Fruit fly (Drosophila melanogaster): ENCODE measurements around the gene Cyt-c-p.

Cyt-c-p gene

dm6 chr2L:16709693-16710092 is 10.0 kb upstream of the Cyt-c-p start:
- TF ChIP-seq CG33017 (tag; optimal IDR thresholded peaks at IDR 0.05) (peak; percentile 67), CG7045 (GFP tag; optimal IDR thresholded peaks at IDR 0.05) (peak; percentile 53), cnc (optimal IDR thresholded peaks at IDR 0.05) (no peak), CG14711 (tag; optimal IDR thresholded peaks at IDR 0.05) (no peak), CG5204 (GFP tag; optimal IDR thresholded peaks at IDR 0.05) (peak; percentile 62), tj (GFP tag; optimal IDR thresholded peaks at IDR 0.05) (peak; percentile 29), CG11617 (GFP tag; optimal IDR thresholded peaks at IDR 0.05) (peak; percentile 38), CG1620 (GFP tag; optimal IDR thresholded peaks at IDR 0.05) (no peak), CG7101 (tag; optimal IDR thresholded peaks at IDR 0.05) (peak; percentile 23)

DNA sequence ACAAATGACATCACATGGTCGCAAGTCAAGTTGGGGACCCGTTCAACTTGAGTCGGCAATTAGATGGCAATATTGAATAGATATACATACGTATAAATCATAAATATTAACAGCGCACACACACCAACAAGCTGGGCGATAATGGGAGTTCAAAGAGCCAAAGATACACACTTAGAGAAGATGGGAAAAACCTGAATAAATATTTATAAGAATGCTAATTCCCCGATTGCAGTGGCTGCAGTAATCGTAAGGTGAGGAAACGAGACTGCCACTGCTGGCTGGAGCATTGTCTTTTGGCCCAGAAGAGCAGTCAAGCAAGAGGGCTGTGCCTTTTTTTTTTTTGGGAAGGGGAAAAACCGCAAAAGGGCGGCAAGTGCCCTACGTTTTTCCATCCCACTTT is 9.5 kb upstream of the Cyt-c-p start:
- TF ChIP-seq CG33017 (tag; optimal IDR thresholded peaks at IDR 0.05) (no peak), pad (GFP tag; optimal IDR thresholded peaks at IDR 0.05) (no peak), Hr96 (GFP tag; optimal IDR thresholded peaks at IDR 0.05) (no peak), CG7101 (tag; optimal IDR thresholded peaks at IDR 0.05) (no peak), kay (GFP tag; ENCODE audit: borderline replicate concordance) (no peak), Clk (GFP tag; optimal IDR thresholded peaks at IDR 0.05) (no peak), Crg-1 (GFP tag; optimal IDR thresholded peaks at IDR 0.05) (no peak), CG12768 (GFP tag; optimal IDR thresholded peaks at IDR 0.05) (no peak), CG11617 (GFP tag; optimal IDR thresholded peaks at IDR 0.05) (no peak), CG7045 (GFP tag; optimal IDR thresholded peaks at IDR 0.05) (no peak), bab1 (GFP tag; optimal IDR thresholded peaks at IDR 0.05) (no peak), CG14711 (tag; optimal IDR thresholded peaks at IDR 0.05) (no peak), cnc (optimal IDR thresholded peaks at IDR 0.05) (no peak), ovo (GFP tag; optimal IDR thresholded peaks at IDR 0.05) (no peak), toe (GFP tag; optimal IDR thresholded peaks at IDR 0.05) (no peak), cic (GFP tag; optimal IDR thresholded peaks at IDR 0.05) (no peak), tj (GFP tag; optimal IDR thresholded peaks at IDR 0.05) (no peak)

DNA sequence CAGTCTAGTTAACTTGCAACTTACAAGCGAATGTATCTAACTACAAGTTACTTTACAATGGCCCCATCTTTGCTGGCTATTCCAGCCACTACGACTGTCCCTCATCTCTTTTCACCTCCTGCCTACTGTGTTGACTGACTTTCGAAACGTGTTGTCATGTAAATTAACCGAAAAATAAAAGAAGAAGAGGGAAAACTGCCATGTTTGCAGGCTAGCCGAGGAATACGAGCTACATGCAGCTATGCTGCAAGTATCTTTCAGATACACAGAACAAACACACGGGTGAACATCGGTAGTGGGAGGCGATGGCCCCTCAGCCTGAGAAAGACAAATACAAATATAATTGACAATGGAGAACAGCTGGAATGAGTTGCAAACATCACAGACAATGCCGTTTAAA is 9.1 kb upstream of the Cyt-c-p start:
- TF ChIP-seq Mnt (GFP tag; optimal IDR thresholded peaks at IDR 0.05) = no peak
- no peak for TF ChIP-seq tj (GFP tag; optimal IDR thresholded peaks at IDR 0.05)
- TF ChIP-seq CG7045 (GFP tag; optimal IDR thresholded peaks at IDR 0.05) = no peak
- no peak for TF ChIP-seq CG7101 (tag; optimal IDR thresholded peaks at IDR 0.05)
- no peak for TF ChIP-seq Crg-1 (GFP tag; optimal IDR thresholded peaks at IDR 0.05)
- no peak for TF ChIP-seq CG5204 (GFP tag; optimal IDR thresholded peaks at IDR 0.05)
- no peak for TF ChIP-seq CG1620 (GFP tag; optimal IDR thresholded peaks at IDR 0.05)
- TF ChIP-seq bab1 (GFP tag; optimal IDR thresholded peaks at IDR 0.05) = no peak
- TF ChIP-seq CG11617 (GFP tag; optimal IDR thresholded peaks at IDR 0.05) = no peak
- no peak for TF ChIP-seq ovo (GFP tag; optimal IDR thresholded peaks at IDR 0.05)
- no peak for TF ChIP-seq CG14711 (tag; optimal IDR thresholded peaks at IDR 0.05)
- no peak for TF ChIP-seq toe (GFP tag; optimal IDR thresholded peaks at IDR 0.05)
- TF ChIP-seq Hr96 (GFP tag; optimal IDR thresholded peaks at IDR 0.05) = no peak
- no peak for TF ChIP-seq CG33017 (tag; optimal IDR thresholded peaks at IDR 0.05)
- no peak for TF ChIP-seq CG12768 (GFP tag; optimal IDR thresholded peaks at IDR 0.05)
- no peak for TF ChIP-seq Clk (GFP tag; optimal IDR thresholded peaks at IDR 0.05)
- no peak for TF ChIP-seq pad (GFP tag; optimal IDR thresholded peaks at IDR 0.05)
- TF ChIP-seq cic (GFP tag; optimal IDR thresholded peaks at IDR 0.05) = no peak
- TF ChIP-seq kay (GFP tag; ENCODE audit: borderline replicate concordance) = no peak
- TF ChIP-seq cnc (optimal IDR thresholded peaks at IDR 0.05) = no peak

- TF ChIP-seq CG33017 (tag; optimal IDR thresholded peaks at IDR 0.05) = no peak
- TF ChIP-seq CG11617 (GFP tag; optimal IDR thresholded peaks at IDR 0.05) = no peak
- no peak for TF ChIP-seq kay (GFP tag; ENCODE audit: borderline replicate concordance)
- TF ChIP-seq CG1620 (GFP tag; optimal IDR thresholded peaks at IDR 0.05) = no peak
- TF ChIP-seq bab1 (GFP tag; optimal IDR thresholded peaks at IDR 0.05) = no peak
- TF ChIP-seq cic (GFP tag; optimal IDR thresholded peaks at IDR 0.05) = no peak
- no peak for TF ChIP-seq CG5204 (GFP tag; optimal IDR thresholded peaks at IDR 0.05)
- TF ChIP-seq cnc (optimal IDR thresholded peaks at IDR 0.05) = no peak
Observed at dm6 chr2L:16711891-16712290, 7.8 kb upstream of the Cyt-c-p start.

DNA sequence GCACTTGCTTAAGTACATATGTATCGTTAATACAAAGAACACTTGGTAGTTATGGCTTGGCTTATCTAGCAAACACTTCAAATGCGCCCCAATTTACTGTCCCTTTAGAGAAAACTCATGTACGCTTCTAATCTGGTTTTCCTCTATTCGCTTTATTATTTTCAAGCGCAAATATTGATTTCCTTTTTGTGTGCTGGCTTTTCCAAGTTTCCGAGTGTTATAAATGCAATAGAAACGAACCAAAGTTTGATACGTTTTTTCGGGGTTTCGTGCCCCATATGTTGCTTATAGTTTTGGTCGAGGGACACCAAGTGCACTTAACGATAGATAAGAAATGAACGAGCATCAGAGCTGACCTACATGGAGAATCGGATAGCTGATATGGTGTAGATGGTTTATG is 5.8 kb upstream of the Cyt-c-p start:
- TF ChIP-seq CG7045 (GFP tag; optimal IDR thresholded peaks at IDR 0.05) = no peak
- no peak for TF ChIP-seq CG1620 (GFP tag; optimal IDR thresholded peaks at IDR 0.05)
- no peak for TF ChIP-seq bab1 (GFP tag; optimal IDR thresholded peaks at IDR 0.05)
- TF ChIP-seq cnc (optimal IDR thresholded peaks at IDR 0.05) = no peak

DNA sequence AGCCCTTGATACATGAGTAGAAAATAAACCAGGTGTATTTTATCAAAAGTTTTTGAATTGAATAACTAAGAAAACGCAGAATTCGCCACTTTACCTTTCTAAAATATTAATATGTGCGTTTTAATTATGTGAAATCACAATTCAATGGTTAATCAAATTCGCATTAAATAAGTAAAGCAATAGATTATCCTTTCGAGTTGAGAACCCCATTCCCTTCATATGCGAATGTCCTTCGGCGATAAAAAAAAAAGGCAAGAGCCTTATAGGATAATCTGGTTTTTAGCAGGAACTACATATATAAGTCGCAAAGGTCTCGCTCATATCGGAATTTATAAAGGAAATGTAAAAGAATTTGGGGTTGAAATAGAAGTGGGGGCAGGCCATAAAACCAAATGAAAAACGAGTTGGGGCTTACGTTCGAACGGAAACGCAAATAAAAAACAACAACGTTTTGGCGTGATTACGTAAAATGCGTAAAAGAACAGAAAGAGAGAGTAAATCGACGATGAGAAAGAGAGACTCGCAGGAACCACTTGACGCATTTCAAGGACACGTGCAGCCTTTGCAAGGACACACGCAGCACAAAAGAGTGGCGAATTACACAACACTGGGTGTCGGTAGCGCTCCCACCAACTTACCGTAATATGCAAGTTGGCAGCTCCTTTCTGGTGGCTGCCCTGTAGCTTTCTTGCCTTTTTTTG is 4.4 kb upstream of the Cyt-c-p start:
- peak; percentile 58 for TF ChIP-seq kay (GFP tag; ENCODE audit: borderline replicate concordance)
- no peak for TF ChIP-seq cnc (optimal IDR thresholded peaks at IDR 0.05)
- no peak for TF ChIP-seq CG14711 (tag; optimal IDR thresholded peaks at IDR 0.05)
- no peak for TF ChIP-seq CG11617 (GFP tag; optimal IDR thresholded peaks at IDR 0.05)

All from whole organism, adult.